Worm (Caenorhabditis elegans): Measurements from ENCODE around the gene hrpl-1.

The hrpl-1 gene

DNA sequence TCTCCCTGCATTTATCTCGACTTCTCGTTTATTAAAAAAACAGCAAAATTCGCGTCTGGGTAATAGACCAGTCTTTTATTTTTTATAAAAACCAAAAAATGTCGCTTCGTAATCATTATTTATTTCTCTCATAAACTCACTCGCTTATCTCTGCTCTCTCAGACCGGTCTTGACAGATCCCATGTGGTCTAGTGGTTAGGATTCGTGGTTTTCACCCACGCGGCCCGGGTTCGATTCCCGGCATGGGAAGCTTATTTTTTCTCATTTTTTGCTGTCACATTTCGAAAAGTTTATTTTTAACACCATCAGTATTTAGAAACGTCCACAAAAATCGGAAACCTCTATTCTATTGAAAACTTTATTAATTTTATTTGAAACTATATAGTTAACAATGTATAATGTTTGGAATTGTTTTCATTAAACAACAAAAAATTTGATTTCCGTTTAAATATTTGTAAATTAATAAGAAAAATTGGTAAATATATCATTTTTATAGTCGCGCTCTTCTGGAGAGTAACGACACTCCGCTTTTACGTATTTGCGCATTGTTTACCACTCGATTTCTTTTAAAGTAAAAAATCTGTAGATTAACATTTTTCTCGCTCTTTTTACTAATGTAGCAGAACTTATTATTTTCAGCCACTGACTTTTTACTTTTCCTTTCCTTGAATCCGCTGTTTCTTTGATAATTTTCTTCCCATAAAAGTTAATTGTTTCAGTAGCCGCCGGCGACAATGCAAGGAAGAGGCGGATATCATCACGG lies at the start of gene hrpl-1:
Gene hrpl-1, plus strand, starts transcription at position 713 of the 763 bp plus-strand sequence.
- TF ChIP-seq unc-39 (tag; optimal IDR thresholded peaks at IDR 0.05) = no peak
- peak; percentile 35 for TF ChIP-seq nhr-43 (tag; optimal IDR thresholded peaks at IDR 0.05; ENCODE audit: poor library complexity, severe bottlenecking)
- peak; percentile 24 for TF ChIP-seq nfya-1 (tag; optimal IDR thresholded peaks at IDR 0.05; ENCODE audit: insufficient read depth)
- no peak for TF ChIP-seq ztf-4 (tag; optimal IDR thresholded peaks at IDR 0.05)
- TF ChIP-seq eor-1 (tag; optimal IDR thresholded peaks at IDR 0.05) = no peak

DNA sequence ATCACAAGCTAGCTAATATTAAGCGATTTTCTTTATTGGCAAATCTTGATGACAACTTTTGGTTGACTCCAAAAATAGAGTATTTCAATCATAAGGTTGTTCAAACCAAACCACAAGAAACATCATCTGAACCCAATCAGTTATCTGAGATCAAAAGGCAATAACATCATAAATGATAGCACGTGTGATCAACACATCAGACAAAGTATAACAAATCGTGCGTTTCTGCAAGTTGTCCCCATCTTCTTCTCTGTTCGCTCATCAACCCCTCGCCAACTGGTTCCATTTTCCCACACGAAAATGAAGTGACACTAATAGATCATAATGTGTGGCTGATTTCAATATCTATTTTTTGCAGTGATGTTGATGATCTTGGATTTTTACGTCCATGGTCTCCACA lies 49.2 kb upstream of the hrpl-1 start:
- TF ChIP-seq fkh-2 (tag; optimal IDR thresholded peaks at IDR 0.05) (no peak), elt-1 (tag; optimal IDR thresholded peaks at IDR 0.05) (no peak), daf-12 (tag; optimal IDR thresholded peaks at IDR 0.05) (no peak), nhr-77 (tag; optimal IDR thresholded peaks at IDR 0.05) (no peak), nhr-76 (tag; optimal IDR thresholded peaks at IDR 0.05) (no peak), nhr-23 (tag; optimal IDR thresholded peaks at IDR 0.05) (peak; percentile 93), unc-39 (tag; optimal IDR thresholded peaks at IDR 0.05) (no peak), ztf-4 (tag; optimal IDR thresholded peaks at IDR 0.05) (no peak), nhr-11 (tag; optimal IDR thresholded peaks at IDR 0.05) (no peak), sea-2 (GFP tag; optimal IDR thresholded peaks at IDR 0.05) (no peak), pha-4 (tag; optimal IDR thresholded peaks at IDR 0.05) (no peak), egl-27 (tag; optimal IDR thresholded peaks at IDR 0.05) (peak; percentile 94), ceh-82 (tag; optimal IDR thresholded peaks at IDR 0.05) (no peak), elt-2 (tag; optimal IDR thresholded peaks at IDR 0.05) (no peak), ceh-9 (tag; optimal IDR thresholded peaks at IDR 0.05) (no peak), nhr-25 (tag; optimal IDR thresholded peaks at IDR 0.05) (peak; percentile 85), mdl-1 (tag; optimal IDR thresholded peaks at IDR 0.05) (peak; percentile 59), lin-39 (tag; optimal IDR thresholded peaks at IDR 0.05) (peak; percentile 27), hmg-11 (tag; optimal IDR thresholded peaks at IDR 0.05) (no peak), ztf-11 (tag; optimal IDR thresholded peaks at IDR 0.05) (no peak), eor-1 (tag; optimal IDR thresholded peaks at IDR 0.05) (no peak), ama-1 (optimal IDR thresholded peaks at IDR 0.05) (no peak), zag-1 (tag; optimal IDR thresholded peaks at IDR 0.05) (no peak), nhr-67 (tag; optimal IDR thresholded peaks at IDR 0.05) (no peak), egl-5 (tag; optimal IDR thresholded peaks at IDR 0.05) (peak; percentile 38), nhr-43 (tag; optimal IDR thresholded peaks at IDR 0.05; ENCODE audit: poor library complexity, severe bottlenecking) (peak; percentile 97), aly-2 (tag; optimal IDR thresholded peaks at IDR 0.05) (no peak), elt-3 (tag; optimal IDR thresholded peaks at IDR 0.05) (peak; percentile 52 to 69 (median 56)), ceh-16 (tag; optimal IDR thresholded peaks at IDR 0.05) (no peak), R02D3.7 (tag; optimal IDR thresholded peaks at IDR 0.05) (peak; percentile 34), fos-1 (tag; optimal IDR thresholded peaks at IDR 0.05) (no peak), jun-1 (tag; optimal IDR thresholded peaks at IDR 0.05) (peak; percentile 51), nhr-12 (tag; optimal IDR thresholded peaks at IDR 0.05) (no peak), ZK546.5 (tag; optimal IDR thresholded peaks at IDR 0.05) (no peak), lsy-12 (tag; optimal IDR thresholded peaks at IDR 0.05) (peak; percentile 28), nhr-237 (tag; optimal IDR thresholded peaks at IDR 0.05) (no peak), fkh-10 (GFP tag; optimal IDR thresholded peaks at IDR 0.05) (no peak), tbx-2 (tag; optimal IDR thresholded peaks at IDR 0.05) (peak; percentile 42), ceh-28 (tag; optimal IDR thresholded peaks at IDR 0.05) (no peak), nhr-28 (tag; optimal IDR thresholded peaks at IDR 0.05) (no peak), snpc-4 (tag; optimal IDR thresholded peaks at IDR 0.05) (peak; percentile 7), pqm-1 (tag; optimal IDR thresholded peaks at IDR 0.05) (no peak), mml-1 (tag; optimal IDR thresholded peaks at IDR 0.05) (no peak), unc-62 (GFP tag; optimal IDR thresholded peaks at IDR 0.05) (peak; percentile 86), lin-15B (tag; optimal IDR thresholded peaks at IDR 0.05) (no peak), skn-1 (tag; optimal IDR thresholded peaks at IDR 0.05) (no peak), nfya-1 (tag; optimal IDR thresholded peaks at IDR 0.05; ENCODE audit: insufficient read depth) (peak; percentile 40)

Measured in whole organism, L3 larva.